Fruit fly (Drosophila melanogaster): ENCODE data around the gene Osi7.

- TF ChIP-seq CG8301 (tag; optimal IDR thresholded peaks at IDR 0.05) (no peak), fd96Ca (GFP tag; IDR thresholded peaks at IDR 0.05) (no peak), Snoo (tag; optimal IDR thresholded peaks at IDR 0.05) (no peak), CG10348 (GFP tag; IDR thresholded peaks at IDR 0.05) (no peak), Ets98B (GFP tag; IDR thresholded peaks at IDR 0.05) (no peak), EcR (GFP tag; optimal IDR thresholded peaks at IDR 0.05) (no peak), CG32121 (GFP tag; IDR thresholded peaks at IDR 0.05) (no peak), CG17806 (tag; optimal IDR thresholded peaks at IDR 0.05) (no peak), Pif1A (GFP tag; optimal IDR thresholded peaks at IDR 0.05) (no peak), CG34367 (tag; optimal IDR thresholded peaks at IDR 0.05) (no peak), rn (GFP tag; IDR thresholded peaks at IDR 0.05) (no peak)
Measured at dm6 chr3R:6285100-6285499, 36.3 kb downstream of the Osi7 start, which contains the start of gene CG15597.

All from whole organism, pupa.